Fruit fly (Drosophila melanogaster) whole organism, embryonic: ENCODE measurements around the gene Nf-YC.

Source experiments
- Blimp-1 ChIP-seq: fragments of 200-800 bp; sonication (Bioruptor generic); optimal IDR thresholded peaks from 3 replicates; lab custom pipeline; 2018; ENCODE audit warnings: missing biosample characterization, missing genetic modification characterization, mild to moderate bottlenecking, moderate library complexity, missing genetic modification reagents
- CG11093 ChIP-seq: fragments of 200-800 bp; sonication (Bioruptor generic); IDR thresholded peaks from 3 replicates; pipeline ENCODE4 v1.3.6; 2022; ENCODE audit warnings: missing biosample characterization, missing genetic modification characterization
- CG11696 ChIP-seq: fragments of 200-800 bp; sonication (Bioruptor generic); IDR thresholded peaks from 2 replicates; pipeline ENCODE4 v1.3.6; 2022; ENCODE audit warnings: missing biosample characterization, missing genetic modification characterization
- CG12071 ChIP-seq: fragments of 200-800 bp; sonication (Bioruptor generic); optimal IDR thresholded peaks from 3 replicates; lab custom pipeline; 2018; ENCODE audit warnings: missing biosample characterization, mild to moderate bottlenecking, missing genetic modification characterization
- CG12769 ChIP-seq: fragments of 200-800 bp; sonication (Bioruptor generic); optimal IDR thresholded peaks from 2 replicates; lab custom pipeline; 2019; ENCODE audit warnings: missing biosample characterization, mild to moderate bottlenecking, missing genetic modification characterization, moderate library complexity
- CG12942 ChIP-seq: fragments of 200-800 bp; sonication (Bioruptor generic); optimal IDR thresholded peaks from 3 replicates; lab custom pipeline; 2016; ENCODE audit warnings: missing biosample characterization, missing genetic modification characterization
- CG13296 ChIP-seq: fragments of 200-800 bp; sonication (Bioruptor generic); optimal IDR thresholded peaks from 3 replicates; lab custom pipeline; 2018; ENCODE audit warnings: missing biosample characterization, mild to moderate bottlenecking, missing genetic modification characterization
- CG13424 ChIP-seq: fragments of 200-800 bp; sonication (Bioruptor generic); optimal IDR thresholded peaks from 2 replicates; lab custom pipeline; 2019; ENCODE audit warnings: missing biosample characterization, mild to moderate bottlenecking, missing genetic modification characterization, moderate library complexity
- CG15269 ChIP-seq: fragments of 200-800 bp; sonication (Bioruptor generic); optimal IDR thresholded peaks from 2 replicates; lab custom pipeline; 2018; ENCODE audit warnings: missing biosample characterization, mild to moderate bottlenecking, missing genetic modification characterization, moderate library complexity
- CG18619 ChIP-seq: fragments of 200-800 bp; sonication (Bioruptor generic); optimal IDR thresholded peaks from 3 replicates; lab custom pipeline; 2017; ENCODE audit warnings: missing biosample characterization, mild to moderate bottlenecking, missing genetic modification characterization
- CG2129 ChIP-seq: fragments of 200-800 bp; sonication (Bioruptor generic); IDR thresholded peaks from 2 replicates; pipeline ENCODE4 v1.3.6; 2022; ENCODE audit warnings: missing biosample characterization, missing genetic modification characterization; ENCODE audit not compliant: partially characterized antibody
- CG2678 ChIP-seq: fragments of 200-800 bp; sonication (Bioruptor generic); optimal IDR thresholded peaks from 3 replicates; lab custom pipeline; 2019; ENCODE audit warnings: missing biosample characterization, mild to moderate bottlenecking, missing genetic modification characterization, moderate library complexity
- CG2712 ChIP-seq: fragments of 200-800 bp; optimal IDR thresholded peaks from 3 replicates; lab custom pipeline; 2019; ENCODE audit warnings: missing biosample characterization, mild to moderate bottlenecking, missing genetic modification characterization, moderate library complexity
- CG31388 ChIP-seq: fragments of 200-800 bp; sonication (Bioruptor generic); optimal IDR thresholded peaks from 2 replicates; lab custom pipeline; 2016; ENCODE audit warnings: missing biosample characterization, missing genetic modification characterization
- CG3281 ChIP-seq: fragments of 200-800 bp; sonication (Bioruptor generic); optimal IDR thresholded peaks from 3 replicates; lab custom pipeline; 2017; ENCODE audit warnings: missing biosample characterization, mild to moderate bottlenecking, missing genetic modification characterization
- CG3847 ChIP-seq: fragments of 200-800 bp; sonication (Bioruptor generic); IDR thresholded peaks from 2 replicates; pipeline ENCODE4 v1.3.6; 2022; ENCODE audit warnings: missing biosample characterization, missing genetic modification characterization
- CG7839 ChIP-seq: fragments of 200-800 bp; sonication (Bioruptor generic); optimal IDR thresholded peaks from 3 replicates; lab custom pipeline; 2018; ENCODE audit warnings: missing biosample characterization, mild to moderate bottlenecking, missing genetic modification characterization, moderate library complexity
- CG8290 ChIP-seq, 3 experiments: fragments of 200-800 bp; sonication (Bioruptor generic); optimal IDR thresholded peaks; 2 replicates each; lab custom pipeline; 2016 to 2019; ENCODE audit warnings: missing biosample characterization in 3 of 3, missing genetic modification characterization in 3 of 3, mild to moderate bottlenecking in 2 of 3, moderate library complexity in 1 of 3
- Dll ChIP-seq: fragments of 200-800 bp; sonication (Bioruptor generic); IDR thresholded peaks from 4 replicates; pipeline ENCODE4 v1.3.6; 2022; ENCODE audit warnings: missing biosample characterization, missing genetic modification characterization; ENCODE audit not compliant: partially characterized antibody
- Fer1 ChIP-seq: fragments of 200-800 bp; sonication (Bioruptor generic); optimal IDR thresholded peaks from 2 replicates; lab custom pipeline; 2017; ENCODE audit warnings: missing biosample characterization, mild to moderate bottlenecking, missing genetic modification characterization
- Hmr ChIP-seq: fragments of 200-800 bp; sonication (Bioruptor generic); optimal IDR thresholded peaks from 3 replicates; lab custom pipeline; 2017; ENCODE audit warnings: mild to moderate bottlenecking, missing biosample characterization, missing genetic modification reagents, missing genetic modification characterization
- Hr51 ChIP-seq, 2 experiments: fragments of 200-800 bp; sonication (Bioruptor generic); optimal IDR thresholded peaks; 2 replicates in 1 of 2; 3 replicates in 1 of 2; lab custom pipeline; 2016 to 2018; ENCODE audit warnings: missing biosample characterization in 2 of 2, missing genetic modification characterization in 2 of 2, mild to moderate bottlenecking in 1 of 2, moderate library complexity in 1 of 2
- Hsf ChIP-seq: fragments of 200-800 bp; sonication (Bioruptor generic); optimal IDR thresholded peaks from 3 replicates; lab custom pipeline; 2016; ENCODE audit warnings: missing biosample characterization, missing genetic modification characterization
- Med ChIP-seq: fragments of 200-800 bp; sonication (Bioruptor generic); peaks from one replicate; lab custom pipeline; 2016; ENCODE audit warnings: missing biosample characterization, missing genetic modification characterization, mild to moderate bottlenecking, inconsistent platforms, moderate library complexity
- NK7.1 ChIP-seq: fragments of 200-800 bp; sonication (Bioruptor generic); optimal IDR thresholded peaks from 3 replicates; lab custom pipeline; 2016; ENCODE audit warnings: missing biosample characterization, missing genetic modification characterization
- Ptx1 ChIP-seq: fragments of 200-800 bp; sonication (Bioruptor generic); IDR thresholded peaks from 2 replicates; pipeline ENCODE4 v1.3.6; 2022; ENCODE audit warnings: missing biosample characterization, missing genetic modification characterization
- Ssrp ChIP-seq: fragments of 200-800 bp; sonication (Bioruptor generic); optimal IDR thresholded peaks from 2 replicates; lab custom pipeline; 2018; ENCODE audit warnings: missing biosample characterization, mild to moderate bottlenecking, missing genetic modification characterization, moderate library complexity
- az2 ChIP-seq: fragments of 200-800 bp; sonication (Bioruptor generic); optimal IDR thresholded peaks from 3 replicates; lab custom pipeline; 2016; ENCODE audit warnings: missing biosample characterization, missing genetic modification characterization
- chinmo ChIP-seq: fragments of 200-800 bp; sonication (Bioruptor generic); IDR thresholded peaks from 4 replicates; pipeline ENCODE4 v1.3.6; 2022; ENCODE audit warnings: missing biosample characterization, missing genetic modification characterization; ENCODE audit not compliant: partially characterized antibody
- chn ChIP-seq: fragments of 200-800 bp; sonication (Bioruptor generic); optimal IDR thresholded peaks from 2 replicates; lab custom pipeline; 2016; ENCODE audit warnings: missing biosample characterization, missing genetic modification characterization
- en ChIP-seq: fragments of 200-800 bp; sonication (Bioruptor generic); optimal IDR thresholded peaks from 2 replicates; lab custom pipeline; 2016; ENCODE audit warnings: missing biosample characterization, missing genetic modification characterization
- jing ChIP-seq: fragments of 200-800 bp; sonication (Bioruptor generic); optimal IDR thresholded peaks from 2 replicates; lab custom pipeline; 2018; ENCODE audit warnings: missing biosample characterization, mild to moderate bottlenecking, missing genetic modification characterization
- kni ChIP-seq: fragments of 200-800 bp; sonication (Bioruptor generic); optimal IDR thresholded peaks from 3 replicates; lab custom pipeline; 2017; ENCODE audit warnings: mild to moderate bottlenecking, missing biosample characterization, missing genetic modification reagents, missing genetic modification characterization
- mam ChIP-seq: fragments of 200-800 bp; sonication (Bioruptor generic); optimal IDR thresholded peaks from 3 replicates; lab custom pipeline; 2016; ENCODE audit warnings: missing biosample characterization, missing genetic modification characterization
- mirr ChIP-seq: fragments of 200-800 bp; sonication (Bioruptor generic); optimal IDR thresholded peaks from 3 replicates; lab custom pipeline; 2018; ENCODE audit warnings: missing biosample characterization, mild to moderate bottlenecking, missing genetic modification characterization
- ranshi ChIP-seq: fragments of 200-800 bp; sonication (Bioruptor generic); IDR thresholded peaks from 2 replicates; pipeline ENCODE4 v1.3.6; 2022; ENCODE audit warnings: missing biosample characterization, missing genetic modification characterization
- repo ChIP-seq: fragments of 200-800 bp; sonication (Bioruptor generic); optimal IDR thresholded peaks from 2 replicates; lab custom pipeline; 2016; ENCODE audit warnings: missing biosample characterization, missing genetic modification characterization
- sens ChIP-seq: fragments of 200-800 bp; sonication (Bioruptor generic); peaks from one replicate; lab custom pipeline; 2016; ENCODE audit warnings: missing biosample characterization, missing genetic modification characterization
- slp2 ChIP-seq: fragments of 200-800 bp; sonication (Bioruptor generic); optimal IDR thresholded peaks from 2 replicates; lab custom pipeline; 2016; ENCODE audit warnings: missing biosample characterization, missing genetic modification characterization
- sug ChIP-seq: fragments of 200-800 bp; optimal IDR thresholded peaks from 2 replicates; lab custom pipeline; 2019; ENCODE audit warnings: missing biosample characterization, mild to moderate bottlenecking, missing genetic modification characterization, moderate library complexity
- tx ChIP-seq: fragments of 200-800 bp; sonication (Bioruptor generic); optimal IDR thresholded peaks from 2 replicates; lab custom pipeline; 2016; ENCODE audit warnings: missing biosample characterization, missing genetic modification characterization
- unpg ChIP-seq: fragments of 200-800 bp; sonication (Bioruptor generic); optimal IDR thresholded peaks from 3 replicates; lab custom pipeline; 2018; ENCODE audit warnings: missing biosample characterization, mild to moderate bottlenecking, missing genetic modification characterization, moderate library complexity
- zfh1 ChIP-seq: fragments of 200-800 bp; sonication (Bioruptor generic); IDR thresholded peaks from 3 replicates; pipeline ENCODE4 v1.3.6; 2022; ENCODE audit warnings: missing biosample characterization, missing genetic modification characterization

Gene Nf-YC

DNA sequence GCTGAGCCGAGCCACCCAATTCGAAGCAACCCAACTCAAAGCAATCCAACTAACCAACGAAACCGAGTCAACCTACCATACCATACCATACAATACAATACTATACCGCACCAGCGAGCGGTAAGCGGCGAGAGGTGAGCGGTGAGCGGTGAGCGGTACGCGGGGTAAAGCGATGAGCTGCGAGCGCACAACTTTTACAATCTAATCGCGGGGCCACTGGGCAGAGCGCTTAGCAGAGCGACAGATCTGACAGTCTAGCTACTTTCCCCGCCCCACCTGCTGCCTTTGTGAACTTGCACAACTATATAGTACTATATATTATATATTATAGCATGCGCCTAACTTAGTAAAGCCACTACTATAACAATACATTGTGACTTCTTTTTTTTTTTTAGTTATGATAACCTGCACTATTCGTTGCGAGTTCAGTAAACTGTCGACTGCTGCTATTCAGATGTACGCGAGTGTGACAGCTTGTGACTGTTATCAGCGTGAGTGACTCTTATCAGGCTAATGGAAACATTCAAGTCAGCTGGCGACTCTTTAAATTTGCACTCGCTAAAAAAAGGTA lies 19.9 kb downstream of the Nf-YC start (continued):
- TF ChIP-seq CG11093 (GFP tag; lab: Robert Waterston, UW) (no peak), CG2712 (peak; percentile 41), Dll (no peak; the same call in 3 of the 4 replicates), tx (GFP tag; lab: Kevin White, UChicago) (no peak), slp2 (GFP tag; lab: Kevin White, UChicago) (no peak), CG2129 (GFP tag; lab: Robert Waterston, UW) (no peak), zfh1 (GFP tag; lab: Robert Waterston, UW) (no peak), ranshi (GFP tag; lab: Robert Waterston, UW) (no peak), chn (GFP tag; lab: Kevin White, UChicago) (no peak), CG31388 (GFP tag; lab: Kevin White, UChicago) (no peak)

DNA sequence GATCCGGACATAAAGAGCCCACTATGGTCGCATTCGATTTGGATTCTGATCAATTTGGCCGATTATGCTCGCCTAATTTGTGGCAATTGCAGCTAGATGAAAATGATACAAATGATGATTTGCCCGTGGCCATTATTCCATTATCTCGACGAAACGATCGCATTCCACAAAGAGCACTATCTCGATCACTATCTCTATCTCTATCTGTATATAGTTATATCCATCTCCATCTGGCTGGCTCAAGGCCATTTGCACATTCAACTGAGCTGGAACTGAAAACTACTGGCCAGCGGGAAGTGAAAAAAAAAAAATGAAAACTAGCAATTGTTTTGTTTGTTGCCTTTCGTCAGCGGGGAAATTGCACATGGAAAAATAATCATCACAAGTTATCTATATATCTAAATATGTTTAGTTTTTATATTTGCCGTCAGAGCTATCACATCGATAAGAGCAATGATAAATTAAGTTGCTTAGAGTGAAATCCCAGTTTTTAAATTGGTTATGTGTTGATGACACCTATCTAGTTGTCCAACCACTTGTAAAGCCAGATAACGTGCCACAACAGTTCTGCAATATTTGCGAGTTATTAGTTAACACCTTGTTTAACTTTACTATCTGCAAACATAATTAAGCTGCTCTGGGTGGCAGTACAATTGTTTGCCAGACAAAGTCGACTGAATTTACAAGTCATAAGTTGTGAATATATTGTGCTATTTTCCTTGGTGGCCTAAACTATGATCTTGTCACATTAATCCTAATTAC lies 21.3 kb downstream of the Nf-YC start:
- TF ChIP-seq mirr (GFP tag; lab: Kevin White, UChicago), result peak; percentile 10
- TF ChIP-seq sens (GFP tag; lab: Kevin White, UChicago), result peak; percentile 54
- TF ChIP-seq sug, result peak; percentile 0
- TF ChIP-seq Fer1 (GFP tag; lab: Kevin White, UChicago), result no peak
- peak; percentile 12 for TF ChIP-seq Med (GFP tag; lab: Kevin White, UChicago)
- peak; percentile 57 for TF ChIP-seq CG13296 (GFP tag; lab: Kevin White, UChicago)
- TF ChIP-seq CG3281 (GFP tag; lab: Kevin White, UChicago), result peak; percentile 10
- TF ChIP-seq jing, result no peak
- peak; percentile 10 for TF ChIP-seq CG13424 (tag; lab: Kevin White, UChicago)
- TF ChIP-seq Hr51 (GFP tag; optimal IDR thresholded peaks at IDR 0.05; lab: Kevin White, UChicago), result peak in 1 of 2 experiments; percentile 10
- TF ChIP-seq CG12071 (GFP tag; lab: Kevin White, UChicago), result peak; percentile 25
- peak; percentile 25 for TF ChIP-seq CG2678 (tag; lab: Kevin White, UChicago)
- peak; percentile 21 for TF ChIP-seq CG15269
- no peak for TF ChIP-seq CG8290 (GFP tag; optimal IDR thresholded peaks at IDR 0.05; lab: Kevin White, UChicago)
- peak in 1 of 2 experiments; percentile 49 for TF ChIP-seq CG8290 (tag; optimal IDR thresholded peaks at IDR 0.05; lab: Kevin White, UChicago)
- TF ChIP-seq chinmo (GFP tag; lab: Robert Waterston, UW), result 0 out of 4 replicates have a peak, but pooled peaks have one; percentile 26
- no peak for TF ChIP-seq en
- TF ChIP-seq repo (GFP tag; lab: Kevin White, UChicago), result no peak
- TF ChIP-seq CG11696 (GFP tag; lab: Robert Waterston, UW), result no peak

DNA sequence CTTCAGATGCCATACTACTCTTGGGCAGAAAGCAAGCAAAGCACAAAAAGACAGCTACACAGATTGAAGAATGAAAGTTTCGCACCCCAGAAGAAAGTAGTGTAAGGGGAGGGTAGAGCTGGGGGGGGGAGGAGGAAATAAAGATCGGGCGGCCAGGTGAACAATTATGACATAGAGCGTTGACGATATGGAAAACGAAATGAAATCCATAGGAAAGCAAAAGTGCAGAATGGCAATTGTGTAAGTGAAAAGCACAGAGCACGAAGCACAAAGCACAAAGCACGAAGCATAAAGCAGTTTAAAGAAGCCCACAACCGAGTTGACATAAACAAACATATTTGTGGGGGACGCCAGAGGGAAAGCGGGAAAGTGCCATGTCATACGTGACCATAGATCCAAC lies 23.7 kb downstream of the Nf-YC start:
- peak; percentile 90 for TF ChIP-seq Blimp-1 (GFP tag; lab: Kevin White, UChicago)
- no peak for TF ChIP-seq Ssrp (tag; lab: Kevin White, UChicago)
- peak; percentile 68 for TF ChIP-seq kni (GFP tag; lab: Kevin White, UChicago)

DNA sequence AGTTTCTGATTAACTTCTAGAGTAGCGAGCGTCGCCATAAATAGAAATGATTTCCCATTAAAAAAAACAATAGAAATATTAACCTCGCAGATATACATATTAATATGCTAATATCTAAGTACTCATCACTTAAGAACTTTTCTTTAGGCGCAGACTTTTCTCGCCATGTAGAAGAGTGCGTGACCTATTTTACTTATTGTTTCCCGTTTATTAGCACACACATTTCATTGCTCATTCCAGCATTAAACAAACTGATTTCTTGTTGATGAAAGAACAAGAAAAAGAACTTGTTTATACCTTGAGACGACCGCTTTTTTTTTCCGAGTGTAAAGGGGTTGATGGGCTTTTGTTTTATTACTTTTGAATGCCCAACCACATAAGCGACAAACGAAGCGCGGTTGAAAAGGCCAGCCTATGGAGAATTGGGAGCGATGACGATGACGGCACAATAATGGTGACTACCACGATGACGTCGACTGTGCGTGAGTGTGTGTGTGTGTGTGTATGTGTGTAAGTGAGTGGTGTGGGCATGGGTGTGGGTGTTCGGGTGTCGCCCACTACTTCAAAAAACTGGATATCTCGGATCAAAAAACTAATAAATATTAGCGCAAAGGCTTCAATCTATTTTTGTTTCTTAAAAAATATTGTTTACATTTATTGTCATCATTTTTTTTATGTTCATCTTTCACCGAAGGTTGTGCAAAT lies 24.6 kb downstream of the Nf-YC start:
- TF ChIP-seq unpg (GFP tag; lab: Kevin White, UChicago) (peak; percentile 19), NK7.1 (GFP tag; lab: Kevin White, UChicago) (peak; percentile 40), Hr51 (GFP tag; optimal IDR thresholded peaks at IDR 0.05; lab: Kevin White, UChicago) (peak in 1 of 2 experiments; percentile 39), az2 (GFP tag; lab: Kevin White, UChicago) (peak; percentile 14), CG3847 (GFP tag; lab: Robert Waterston, UW) (no peak), CG12769 (tag; lab: Kevin White, UChicago) (peak; percentile 46), CG7839 (tag; lab: Kevin White, UChicago) (peak; percentile 9), Hmr (GFP tag; lab: Kevin White, UChicago) (peak; percentile 0), Ptx1 (GFP tag; lab: Robert Waterston, UW) (0 out of 2 replicates have a peak, but pooled peaks have one; percentile 33), Hsf (GFP tag; lab: Kevin White, UChicago) (peak; percentile 12), CG12942 (GFP tag; lab: Kevin White, UChicago) (no peak), CG18619 (peak; percentile 19), mam (peak; percentile 34)
